Fruit fly (Drosophila melanogaster) whole organism, wandering third instar larva: ENCODE data around the gene CG5608.

Source experiments
- Abd-B ChIP-seq: fragments of >200 bp; optimal IDR thresholded peaks from 2 replicates; lab custom pipeline; 2017; ENCODE audit warnings: missing biosample characterization, missing genetic modification characterization
- CG32264 ChIP-seq: fragments of 200-800 bp; sonication (Bioruptor generic); optimal IDR thresholded peaks from 2 replicates; lab custom pipeline; 2016; ENCODE audit warnings: missing biosample characterization, missing genetic modification characterization
- CG9705 ChIP-seq: fragments of 200-800 bp; sonication (Bioruptor generic); optimal IDR thresholded peaks from 2 replicates; lab custom pipeline; 2018; ENCODE audit warnings: missing biosample characterization, mild to moderate bottlenecking, missing genetic modification characterization
- CrebA ChIP-seq: fragments of 200-800 bp; sonication (Bioruptor generic); optimal IDR thresholded peaks from 2 replicates; lab custom pipeline; 2016; ENCODE audit warnings: missing biosample characterization, mild to moderate bottlenecking, missing genetic modification characterization, borderline replicate concordance
- Dfd ChIP-seq: fragments of >200 bp; optimal IDR thresholded peaks from 2 replicates; lab custom pipeline; 2017; ENCODE audit warnings: missing biosample characterization, missing genetic modification characterization
- Dif ChIP-seq: fragments of 200-275, 200-300 bp; sonication (Bioruptor generic); optimal IDR thresholded peaks from 2 replicates; lab custom pipeline; 2018; ENCODE audit warnings: missing biosample characterization, missing genetic modification characterization; ENCODE audit not compliant: partially characterized antibody
- HLH106 ChIP-seq: fragments of 200-800 bp; optimal IDR thresholded peaks from 3 replicates; lab custom pipeline; 2019; ENCODE audit warnings: missing biosample characterization, mild to moderate bottlenecking, missing genetic modification characterization, moderate library complexity
- Hnf4 ChIP-seq: fragments of 200-800 bp; sonication (Bioruptor generic); optimal IDR thresholded peaks from 2 replicates; lab custom pipeline; 2016; ENCODE audit warnings: missing biosample characterization, mild to moderate bottlenecking, missing genetic modification characterization
- Hr78 ChIP-seq: fragments of >200 bp; optimal IDR thresholded peaks from 2 replicates; lab custom pipeline; 2017; ENCODE audit warnings: missing biosample characterization, missing genetic modification characterization
- Hr83 ChIP-seq: fragments of 200-300 bp; sonication (Bioruptor generic); optimal IDR thresholded peaks from 2 replicates; lab custom pipeline; 2016; ENCODE audit warnings: missing biosample characterization, mild to moderate bottlenecking, missing genetic modification characterization, moderate library complexity; ENCODE audit not compliant: poor library complexity, severe bottlenecking
- Jra ChIP-seq: sonication (Bioruptor generic); optimal IDR thresholded peaks from 2 replicates; lab custom pipeline; 2016; ENCODE audit warnings: missing biosample characterization, missing genetic modification characterization
- Myc ChIP-seq: fragments of >200 bp; optimal IDR thresholded peaks from 2 replicates; lab custom pipeline; 2017
- N ChIP-seq: fragments of >200 bp; optimal IDR thresholded peaks from 2 replicates; lab custom pipeline; 2018; ENCODE audit warnings: missing biosample characterization, missing external identifiers, missing genetic modification characterization
- OdsH ChIP-seq: fragments of 200-800 bp; sonication (Bioruptor generic); optimal IDR thresholded peaks from 2 replicates; lab custom pipeline; 2016; ENCODE audit warnings: missing biosample characterization, mild to moderate bottlenecking, missing genetic modification characterization
- Rel ChIP-seq, 2 experiments: fragments of 200-800 bp; sonication (Bioruptor generic) in 1 of 2; optimal IDR thresholded peaks; 2 replicates in 1 of 2; 3 replicates in 1 of 2; lab custom pipeline; 2016 to 2019; ENCODE audit warnings: mild to moderate bottlenecking in 2 of 2, missing biosample characterization in 2 of 2, missing genetic modification characterization in 2 of 2, moderate library complexity in 1 of 2
- Sp1 ChIP-seq: fragments of 200-800 bp; sonication (Bioruptor generic); optimal IDR thresholded peaks from 3 replicates; lab custom pipeline; 2019; ENCODE audit warnings: missing biosample characterization, mild to moderate bottlenecking, missing genetic modification characterization, moderate library complexity
- dl ChIP-seq, 2 experiments: fragments of 175-275, 200-275 bp in 1 of 2; fragments of 200-275 bp in 1 of 2; sonication (Bioruptor generic); optimal IDR thresholded peaks; lab custom pipeline; 2018; ENCODE audit warnings: mild to moderate bottlenecking in 2 of 2, missing biosample characterization in 2 of 2, missing genetic modification characterization in 2 of 2, moderate library complexity in 2 of 2; ENCODE audit not compliant: partially characterized antibody in 2 of 2, insufficient read depth in 1 of 2
- dmrt93B ChIP-seq: fragments of 200-800 bp; sonication (Bioruptor generic); optimal IDR thresholded peaks from 2 replicates; lab custom pipeline; 2018; ENCODE audit warnings: missing biosample characterization, mild to moderate bottlenecking, missing genetic modification characterization
- ey ChIP-seq: fragments of 200-800 bp; sonication (Bioruptor generic); optimal IDR thresholded peaks from 2 replicates; lab custom pipeline; 2016; ENCODE audit warnings: missing biosample characterization, missing genetic modification characterization
- foxo ChIP-seq, 2 experiments: fragments of 200-800 bp; sonication (Bioruptor generic); optimal IDR thresholded peaks; 2 replicates in 1 of 2; 3 replicates in 1 of 2; lab custom pipeline; 2016 to 2017; ENCODE audit warnings: missing biosample characterization in 2 of 2, missing genetic modification characterization in 2 of 2
- fru ChIP-seq: fragments of 200-800 bp; sonication (Bioruptor generic); optimal IDR thresholded peaks from 3 replicates; lab custom pipeline; 2016; ENCODE audit warnings: missing biosample characterization, mild to moderate bottlenecking, missing genetic modification characterization
- h ChIP-seq: fragments of 200-800 bp; sonication (Bioruptor generic); optimal IDR thresholded peaks from 3 replicates; lab custom pipeline; 2016; ENCODE audit warnings: missing biosample characterization, mild to moderate bottlenecking, missing genetic modification characterization
- lola ChIP-seq: fragments of >200 bp; optimal IDR thresholded peaks from 2 replicates; lab custom pipeline; 2017; ENCODE audit warnings: missing biosample characterization, missing genetic modification characterization
- pan ChIP-seq: fragments of >200 bp; optimal IDR thresholded peaks from 2 replicates; lab custom pipeline; 2017
- psq ChIP-seq: fragments of 200-800 bp; sonication (Bioruptor generic); optimal IDR thresholded peaks from 3 replicates; lab custom pipeline; 2017; ENCODE audit warnings: missing biosample characterization, mild to moderate bottlenecking, missing genetic modification characterization, moderate library complexity
- rgr ChIP-seq: fragments of 200-800 bp; sonication (Bioruptor generic); optimal IDR thresholded peaks from 3 replicates; lab custom pipeline; 2016; ENCODE audit warnings: missing biosample characterization, mild to moderate bottlenecking, missing genetic modification characterization
- sage ChIP-seq: fragments of 200-800 bp; sonication (Bioruptor generic); optimal IDR thresholded peaks from 2 replicates; lab custom pipeline; 2016; ENCODE audit warnings: missing biosample characterization, mild to moderate bottlenecking, missing genetic modification characterization
- tai ChIP-seq: sonication (Bioruptor generic); optimal IDR thresholded peaks from 2 replicates; lab custom pipeline; 2016; ENCODE audit warnings: missing biosample characterization, missing genetic modification characterization
- woc ChIP-seq: sonication (Bioruptor generic); optimal IDR thresholded peaks from 2 replicates; lab custom pipeline; 2016; ENCODE audit warnings: missing biosample characterization, mild to moderate bottlenecking, missing genetic modification characterization

The CG5608 gene

dm6 chr3R:12439039-12439400 lies 26.1 kb downstream of the CG5608 start, which contains the start of the genes CG17207 and CG46427:
TSS of gene CG17207 (minus strand) at chr3R:12439139.
TSS of gene CG46427 (minus strand) at chr3R:12439139.
- no peak for TF ChIP-seq dl (GFP tag; optimal IDR thresholded peaks at IDR 0.05; lab: Kevin White, UChicago; ENCODE audit: insufficient read depth in 1 of 2, partially characterized antibody in 2 of 2)
- no peak for TF ChIP-seq Jra (GFP tag; lab: Kevin White, UChicago)
- no peak for TF ChIP-seq Hr83 (GFP tag; lab: Kevin White, UChicago)
- no peak for TF ChIP-seq OdsH
- no peak for TF ChIP-seq pan (lab: Kevin White, UChicago)
- no peak for TF ChIP-seq sage (GFP tag; lab: Kevin White, UChicago)
- TF ChIP-seq Dfd: no peak
- no peak for TF ChIP-seq CG9705 (GFP tag; lab: Kevin White, UChicago)
- TF ChIP-seq rgr (GFP tag; lab: Kevin White, UChicago): no peak
- TF ChIP-seq N (GFP tag; lab: Kevin White, UChicago): no peak
- no peak for TF ChIP-seq Dif (GFP tag; lab: Kevin White, UChicago)
- TF ChIP-seq fru (GFP tag; lab: Kevin White, UChicago): no peak

dm6 chr3R:12435948-12436347 lies 29.1 kb downstream of the CG5608 start, which contains the start of gene Desat2:
TSS of gene Desat2 (plus strand) at chr3R:12436248.
- TF ChIP-seq h (GFP tag; lab: Kevin White, UChicago) (no peak), HLH106 (no peak), Myc (no peak), tai (GFP tag; lab: Kevin White, UChicago) (no peak), Abd-B (GFP tag; lab: Kevin White, UChicago) (no peak), rgr (GFP tag; lab: Kevin White, UChicago) (no peak), Sp1 (GFP tag; lab: Kevin White, UChicago) (no peak), N (GFP tag; lab: Kevin White, UChicago) (no peak)

dm6 chr3R:12433764-12434163 lies 31.3 kb downstream of the CG5608 start, which contains the start of the genes Aos1 and Srlp:
TSS of gene Aos1 (minus strand) at chr3R:12433822.
TSS of gene Srlp (plus strand) at chr3R:12434098.
- TF ChIP-seq HLH106 (peak; percentile 74), CG9705 (GFP tag; lab: Kevin White, UChicago) (peak; percentile 56), Myc (peak; percentile 95), Hnf4 (GFP tag; lab: Kevin White, UChicago) (no peak), psq (peak; percentile 46), dmrt93B (GFP tag; lab: Kevin White, UChicago) (no peak), rgr (GFP tag; lab: Kevin White, UChicago) (peak; percentile 18), OdsH (peak; percentile 32), foxo (GFP tag; optimal IDR thresholded peaks at IDR 0.05; lab: Kevin White, UChicago) (peak in 1 of 2 experiments; percentile 60), Sp1 (GFP tag; lab: Kevin White, UChicago) (peak; percentile 68), Rel (GFP tag; optimal IDR thresholded peaks at IDR 0.05; lab: Kevin White, UChicago) (no peak), Rel (tag; optimal IDR thresholded peaks at IDR 0.05; lab: Kevin White, UChicago) (peak; percentile 70), lola (no peak)

dm6 chr3R:12431030-12431489 lies 34.0 kb downstream of the CG5608 start, which contains the start of gene Prosalpha2:
TSS of gene Prosalpha2 (plus strand) at chr3R:12431321.
- no peak for TF ChIP-seq N (GFP tag; lab: Kevin White, UChicago)
- TF ChIP-seq Hr83 (GFP tag; lab: Kevin White, UChicago): no peak
- TF ChIP-seq woc (GFP tag; lab: Kevin White, UChicago): no peak
- TF ChIP-seq Sp1 (GFP tag; lab: Kevin White, UChicago): peak; percentile 9
- TF ChIP-seq fru (GFP tag; lab: Kevin White, UChicago): no peak
- no peak for TF ChIP-seq CG9705 (GFP tag; lab: Kevin White, UChicago)
- no peak for TF ChIP-seq lola
- TF ChIP-seq Dif (GFP tag; lab: Kevin White, UChicago): no peak
- TF ChIP-seq Myc: peak; percentile 38
- TF ChIP-seq HLH106: peak; percentile 11
- TF ChIP-seq foxo (GFP tag; optimal IDR thresholded peaks at IDR 0.05; lab: Kevin White, UChicago): peak in 1 of 2 experiments; percentile 48
- no peak for TF ChIP-seq pan (lab: Kevin White, UChicago)
- TF ChIP-seq ey: peak; percentile 28
- TF ChIP-seq Abd-B (GFP tag; lab: Kevin White, UChicago): no peak
- no peak for TF ChIP-seq sage (GFP tag; lab: Kevin White, UChicago)
- TF ChIP-seq CG32264 (GFP tag; lab: Kevin White, UChicago): no peak
- TF ChIP-seq Jra (GFP tag; lab: Kevin White, UChicago): no peak
- no peak for TF ChIP-seq CrebA (GFP tag; lab: Kevin White, UChicago)
- peak; percentile 29 for TF ChIP-seq rgr (GFP tag; lab: Kevin White, UChicago)
- TF ChIP-seq OdsH: no peak
- TF ChIP-seq Rel (GFP tag; optimal IDR thresholded peaks at IDR 0.05; lab: Kevin White, UChicago): no peak
- TF ChIP-seq Rel (tag; optimal IDR thresholded peaks at IDR 0.05; lab: Kevin White, UChicago): peak; percentile 99
- no peak for TF ChIP-seq Hr78 (GFP tag; lab: Kevin White, UChicago)
- TF ChIP-seq psq: peak; percentile 12
- TF ChIP-seq, all 38 proteins: peak for 8
